Worm (Caenorhabditis elegans): ENCODE data around the gene grd-6.

DNA sequence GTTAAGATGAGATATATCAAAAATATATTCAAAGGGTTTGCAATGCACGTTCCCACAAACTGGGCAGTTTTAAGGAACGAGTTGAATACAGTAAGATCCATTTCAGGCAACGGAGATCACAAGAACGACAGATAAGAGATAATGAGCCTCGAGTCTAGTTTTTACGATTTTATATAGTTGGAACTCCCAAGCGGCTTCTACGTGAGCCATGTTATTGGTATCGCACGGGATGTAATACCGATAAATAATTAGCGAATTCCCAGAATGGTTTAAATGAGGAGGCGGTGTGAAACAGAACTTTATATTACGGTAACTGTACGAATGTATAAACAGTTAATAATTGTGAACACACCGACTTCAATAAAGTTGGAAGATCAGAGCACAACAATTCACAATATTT is 22.8 kb upstream of the grd-6 start, which contains the start of gene str-177:
- TF ChIP-seq snpc-4 (tag; optimal IDR thresholded peaks at IDR 0.05) (no peak), nhr-25 (tag; optimal IDR thresholded peaks at IDR 0.05) (no peak), nhr-11 (tag; optimal IDR thresholded peaks at IDR 0.05) (no peak), skn-1 (tag; optimal IDR thresholded peaks at IDR 0.05) (no peak), unc-39 (tag; optimal IDR thresholded peaks at IDR 0.05) (no peak), R02D3.7 (tag; optimal IDR thresholded peaks at IDR 0.05) (no peak), ztf-1 (GFP tag; conservative IDR thresholded peaks at IDR 0.05) (no peak), nhr-10 (tag; optimal IDR thresholded peaks at IDR 0.05) (no peak), lsy-2 (tag; optimal IDR thresholded peaks at IDR 0.05) (no peak), alr-1 (tag; optimal IDR thresholded peaks at IDR 0.05) (no peak), fos-1 (tag; optimal IDR thresholded peaks at IDR 0.05) (no peak), ama-1 (optimal IDR thresholded peaks at IDR 0.05) (no peak), mab-5 (tag; optimal IDR thresholded peaks at IDR 0.05) (no peak)

All from whole organism, L2 larva.